Fruit fly (Drosophila melanogaster) whole organism, embryonic: ENCODE measurements around the gene cwo.
A peak's percentile ranks its signal among the peaks of the same experiment; 100 is the strongest.
"Not testable (repeated sequence)": the region's sequence is repeated elsewhere in the genome, so short reads cannot be mapped to it uniquely, and the experiment has no call there.

Experiments used
- BEAF-32 ChIP-seq: fragments of 200-800 bp; sonication (Bioruptor generic); optimal IDR thresholded peaks from 3 replicates; lab custom pipeline; 2017; ENCODE audit warnings: missing biosample characterization, missing genetic modification characterization, mild to moderate bottlenecking, moderate library complexity, missing genetic modification reagents
- Bdp1 ChIP-seq: fragments of 200-800 bp; sonication (Bioruptor generic); optimal IDR thresholded peaks from 3 replicates; lab custom pipeline; 2016; ENCODE audit warnings: missing biosample characterization, missing genetic modification characterization
- CG10147 ChIP-seq: fragments of 200-800 bp; sonication (Bioruptor generic); optimal IDR thresholded peaks from 2 replicates; lab custom pipeline; 2019; ENCODE audit warnings: missing biosample characterization, mild to moderate bottlenecking, missing genetic modification characterization, moderate library complexity
- CG12659 ChIP-seq: fragments of 200-800 bp; sonication (Bioruptor generic); optimal IDR thresholded peaks from 3 replicates; lab custom pipeline; 2017; ENCODE audit warnings: mild to moderate bottlenecking, missing biosample characterization, missing genetic modification reagents, missing genetic modification characterization
- CG12769 ChIP-seq: fragments of 200-800 bp; sonication (Bioruptor generic); optimal IDR thresholded peaks from 2 replicates; lab custom pipeline; 2019; ENCODE audit warnings: missing biosample characterization, mild to moderate bottlenecking, missing genetic modification characterization, moderate library complexity
- CG2875 ChIP-seq: fragments of 200-800 bp; sonication (Bioruptor generic); optimal IDR thresholded peaks from 2 replicates; lab custom pipeline; 2017; ENCODE audit warnings: missing biosample characterization, mild to moderate bottlenecking, missing genetic modification characterization, missing genetic modification reagents
- CG2889 ChIP-seq: fragments of 200-800 bp; sonication (Bioruptor generic); IDR thresholded peaks from 3 replicates; pipeline ENCODE4 v1.3.6; 2022; ENCODE audit warnings: missing biosample characterization, missing genetic modification characterization
- CG30403 ChIP-seq: fragments of 200-800 bp; sonication (Bioruptor generic); optimal IDR thresholded peaks from 3 replicates; lab custom pipeline; 2016; ENCODE audit warnings: missing biosample characterization, missing genetic modification characterization
- CG6765 ChIP-seq: fragments of 200-800 bp; sonication (Bioruptor generic); optimal IDR thresholded peaks from 3 replicates; lab custom pipeline; 2017; ENCODE audit warnings: missing biosample characterization, mild to moderate bottlenecking, missing genetic modification characterization
- CG7987 ChIP-seq: fragments of 200-800 bp; sonication (Bioruptor generic); optimal IDR thresholded peaks from 2 replicates; lab custom pipeline; 2018; ENCODE audit warnings: missing biosample characterization, mild to moderate bottlenecking, missing genetic modification characterization, moderate library complexity
- CG8290 ChIP-seq, 3 experiments: fragments of 200-800 bp; sonication (Bioruptor generic); optimal IDR thresholded peaks; 2 replicates each; lab custom pipeline; 2016 to 2019; ENCODE audit warnings: missing biosample characterization in 3 of 3, missing genetic modification characterization in 3 of 3, mild to moderate bottlenecking in 2 of 3, moderate library complexity in 1 of 3
- CG9797 ChIP-seq: fragments of 200-800 bp; sonication (Bioruptor generic); optimal IDR thresholded peaks from 3 replicates; lab custom pipeline; 2018; ENCODE audit warnings: missing biosample characterization, mild to moderate bottlenecking, missing genetic modification characterization
- Ets65A ChIP-seq: fragments of 200-800 bp; sonication (Bioruptor generic); peaks from one replicate; lab custom pipeline; 2016; ENCODE audit warnings: missing biosample characterization, missing genetic modification characterization
- Fer3 ChIP-seq: fragments of 200-800 bp; sonication (Bioruptor generic); optimal IDR thresholded peaks from 2 replicates; lab custom pipeline; 2018; ENCODE audit warnings: missing biosample characterization, mild to moderate bottlenecking, missing genetic modification characterization, moderate library complexity
- HHEX ChIP-seq: fragments of 200-800 bp; sonication (Bioruptor generic); optimal IDR thresholded peaks from 3 replicates; lab custom pipeline; 2017; ENCODE audit warnings: missing biosample characterization, mild to moderate bottlenecking, missing genetic modification characterization, missing genetic modification reagents
- MESR4 ChIP-seq: fragments of 200-800 bp; sonication (Bioruptor generic); optimal IDR thresholded peaks from 2 replicates; lab custom pipeline; 2018; ENCODE audit warnings: missing biosample characterization, mild to moderate bottlenecking, missing genetic modification characterization, moderate library complexity
- Med ChIP-seq: fragments of 200-800 bp; sonication (Bioruptor generic); peaks from one replicate; lab custom pipeline; 2016; ENCODE audit warnings: missing biosample characterization, missing genetic modification characterization, mild to moderate bottlenecking, inconsistent platforms, moderate library complexity
- Mes4 ChIP-seq: fragments of 200-800 bp; sonication (Bioruptor generic); optimal IDR thresholded peaks from 2 replicates; lab custom pipeline; 2016; ENCODE audit warnings: missing biosample characterization, missing genetic modification characterization
- Nf-YB ChIP-seq: fragments of 200-800 bp; sonication (Bioruptor generic); optimal IDR thresholded peaks from 3 replicates; lab custom pipeline; 2019; ENCODE audit warnings: missing biosample characterization, mild to moderate bottlenecking, missing genetic modification characterization, moderate library complexity
- Pdp1 ChIP-seq, 2 experiments: fragments of 200-800 bp; sonication (Bioruptor generic); optimal IDR thresholded peaks; 3 replicates each; lab custom pipeline; 2016; ENCODE audit warnings: missing biosample characterization in 2 of 2, missing genetic modification characterization in 2 of 2, mild to moderate bottlenecking in 1 of 2, moderate library complexity in 1 of 2
- Six4 ChIP-seq: fragments of 200-800 bp; sonication (Bioruptor generic); optimal IDR thresholded peaks from 2 replicates; lab custom pipeline; 2016; ENCODE audit warnings: missing biosample characterization, missing genetic modification characterization
- TFAM ChIP-seq: fragments of 200-800 bp; sonication (Bioruptor generic); optimal IDR thresholded peaks from 2 replicates; lab custom pipeline; 2017; ENCODE audit warnings: missing biosample characterization, missing genetic modification characterization, inconsistent platforms
- Trl ChIP-seq, 3 experiments: fragments of >200 bp in 2 of 3; fragments of 200-800 bp in 1 of 3; sonication (Bioruptor generic) in 1 of 3; optimal IDR thresholded peaks; 2 replicates in 1 of 3; 3 replicates in 2 of 3; lab custom pipeline; 2016 to 2017; ENCODE audit warnings: missing biosample characterization in 1 of 3, missing genetic modification characterization in 1 of 3
- cwo ChIP-seq: fragments of 200-800 bp; sonication (Bioruptor generic); optimal IDR thresholded peaks from 3 replicates; lab custom pipeline; 2017; ENCODE audit warnings: missing biosample characterization, missing genetic modification characterization, mild to moderate bottlenecking, moderate library complexity, missing genetic modification reagents
- emc ChIP-seq: fragments of 200-800 bp; sonication (Bioruptor generic); optimal IDR thresholded peaks from 2 replicates; lab custom pipeline; 2016; ENCODE audit warnings: missing biosample characterization, missing genetic modification characterization
- esg ChIP-seq: fragments of 200-800 bp; sonication (Bioruptor generic); conservative IDR thresholded peaks from 2 replicates; pipeline ENCODE4 v1.3.6; 2022; ENCODE audit warnings: missing biosample characterization, missing genetic modification characterization
- gem ChIP-seq: fragments of 200-800 bp; sonication (Bioruptor generic); optimal IDR thresholded peaks from 2 replicates; lab custom pipeline; 2019; ENCODE audit warnings: missing biosample characterization, mild to moderate bottlenecking, missing genetic modification characterization, moderate library complexity
- kah ChIP-seq: fragments of 200-800 bp; sonication (Bioruptor generic); optimal IDR thresholded peaks from 2 replicates; lab custom pipeline; 2018; ENCODE audit warnings: missing biosample characterization, mild to moderate bottlenecking, missing genetic modification characterization
- lab ChIP-seq: fragments of 200-800 bp; sonication (Bioruptor generic); optimal IDR thresholded peaks from 3 replicates; lab custom pipeline; 2017; ENCODE audit warnings: missing biosample characterization, missing genetic modification characterization, mild to moderate bottlenecking, moderate library complexity, missing genetic modification reagents
- nom ChIP-seq: fragments of 200-800 bp; sonication (Bioruptor generic); optimal IDR thresholded peaks from 2 replicates; lab custom pipeline; 2017; ENCODE audit warnings: missing biosample characterization, missing genetic modification characterization, mild to moderate bottlenecking, moderate library complexity, missing genetic modification reagents
- pb ChIP-seq: fragments of 200-800 bp; sonication (Bioruptor generic); optimal IDR thresholded peaks from 3 replicates; lab custom pipeline; 2016; ENCODE audit warnings: missing biosample characterization, missing genetic modification characterization
- peb ChIP-seq: fragments of 200-800 bp; sonication (Bioruptor generic); IDR thresholded peaks from 2 replicates; pipeline ENCODE4 v1.3.6; 2022; ENCODE audit warnings: missing biosample characterization, missing genetic modification characterization
- pho ChIP-seq: fragments of 200-800 bp; sonication (Bioruptor generic); optimal IDR thresholded peaks from 2 replicates; lab custom pipeline; 2016; ENCODE audit warnings: missing biosample characterization, missing genetic modification characterization
- phol ChIP-seq: fragments of 200-800 bp; sonication (Bioruptor generic); optimal IDR thresholded peaks from 3 replicates; lab custom pipeline; 2018; ENCODE audit warnings: missing biosample characterization, mild to moderate bottlenecking, missing genetic modification characterization, moderate library complexity
- salm ChIP-seq: fragments of 200-800 bp; sonication (Bioruptor generic); optimal IDR thresholded peaks from 2 replicates; lab custom pipeline; 2018; ENCODE audit warnings: missing biosample characterization, mild to moderate bottlenecking, missing genetic modification characterization
- scrt ChIP-seq: fragments of 200-800 bp; sonication (Bioruptor generic); optimal IDR thresholded peaks from 2 replicates; lab custom pipeline; 2018; ENCODE audit warnings: missing biosample characterization, mild to moderate bottlenecking, missing genetic modification characterization, moderate library complexity
- sd ChIP-seq: fragments of 200-800 bp; sonication (Bioruptor generic); optimal IDR thresholded peaks from 3 replicates; lab custom pipeline; 2018; ENCODE audit warnings: missing biosample characterization, mild to moderate bottlenecking, missing genetic modification characterization, moderate library complexity
- sens ChIP-seq: fragments of 200-800 bp; sonication (Bioruptor generic); peaks from one replicate; lab custom pipeline; 2016; ENCODE audit warnings: missing biosample characterization, missing genetic modification characterization
- unpg ChIP-seq: fragments of 200-800 bp; sonication (Bioruptor generic); optimal IDR thresholded peaks from 3 replicates; lab custom pipeline; 2018; ENCODE audit warnings: missing biosample characterization, mild to moderate bottlenecking, missing genetic modification characterization, moderate library complexity
- z ChIP-seq: fragments of 200-800 bp; sonication (Bioruptor generic); IDR thresholded peaks from 3 replicates; pipeline ENCODE4 v1.3.6; 2022; ENCODE audit warnings: missing biosample characterization, missing genetic modification characterization

Gene cwo

dm6 chr3R:10380025-10380424 lies 8.0 kb upstream of the cwo start (continued):
- peak; percentile 8 for TF ChIP-seq lab (GFP tag; lab: Kevin White, UChicago)
- peak; percentile 64 for TF ChIP-seq sens (GFP tag; lab: Kevin White, UChicago)
- TF ChIP-seq CG12659 (GFP tag; lab: Kevin White, UChicago), result peak; percentile 4
- no peak for TF ChIP-seq peb (GFP tag; lab: Robert Waterston, UW)
- no peak for TF ChIP-seq Mes4 (GFP tag; lab: Kevin White, UChicago)
- TF ChIP-seq z (GFP tag; lab: Robert Waterston, UW), result no peak
- no peak for TF ChIP-seq Fer3 (tag; lab: Kevin White, UChicago)
- TF ChIP-seq esg (GFP tag; lab: Robert Waterston, UW), result no peak
- peak; percentile 4 for TF ChIP-seq CG12769 (tag; lab: Kevin White, UChicago)
- peak; percentile 22 for TF ChIP-seq sd (tag; lab: Kevin White, UChicago)
- TF ChIP-seq CG2875 (GFP tag; lab: Kevin White, UChicago), result no peak
- no peak for TF ChIP-seq CG10147 (GFP tag; lab: Kevin White, UChicago)
- TF ChIP-seq pb (GFP tag; lab: Kevin White, UChicago), result no peak
- TF ChIP-seq HHEX (GFP tag; lab: Kevin White, UChicago), result peak; percentile 20
- no peak for TF ChIP-seq unpg (GFP tag; lab: Kevin White, UChicago)

- TF ChIP-seq cwo (peak; percentile 98), gem (tag; lab: Kevin White, UChicago) (peak; percentile 7)
Observed at dm6 chr3R:10380979-10381378, 7.1 kb upstream of the cwo start.

- peak; percentile 16 for TF ChIP-seq gem (tag; lab: Kevin White, UChicago)
- TF ChIP-seq cwo, result peak; percentile 100
- TF ChIP-seq, all 482 proteins: peak for 2; not testable (repeated sequence) for 480
Observed at dm6 chr3R:10384474-10384873, 3.6 kb upstream of the cwo start.

DNA sequence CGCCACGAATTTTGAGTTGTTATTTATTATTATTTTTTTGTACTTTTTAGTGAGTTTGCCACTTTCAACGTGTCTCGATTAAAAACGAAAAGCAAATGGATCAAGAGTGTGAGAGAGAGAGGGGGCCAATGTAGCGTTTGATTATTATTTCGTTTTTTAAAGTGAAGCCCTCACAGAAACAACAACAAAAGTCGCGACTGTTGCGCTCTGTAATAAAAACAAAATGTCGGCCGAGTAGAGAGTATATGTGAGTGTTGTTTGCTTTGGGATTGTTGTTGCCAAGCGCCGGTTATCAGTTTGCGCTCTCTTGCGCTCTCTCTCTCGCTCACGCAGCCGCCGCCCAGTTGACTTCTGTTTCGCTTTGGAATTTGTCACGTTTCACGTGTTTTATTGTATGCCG lies 1.1 kb upstream of the cwo start:
- peak; percentile 98 for TF ChIP-seq cwo
- TF ChIP-seq scrt (GFP tag; lab: Kevin White, UChicago), result peak; percentile 2
- peak; percentile 8 for TF ChIP-seq sd (tag; lab: Kevin White, UChicago)
- TF ChIP-seq Trl (optimal IDR thresholded peaks at IDR 0.05; lab: Kevin White, UChicago), result peak; percentile 8 to 54
- TF ChIP-seq Trl (GFP tag; optimal IDR thresholded peaks at IDR 0.05; lab: Kevin White, UChicago), result not testable (repeated sequence)
- peak; percentile 10 for TF ChIP-seq CG7987 (GFP tag; lab: Kevin White, UChicago)
- TF ChIP-seq, all 482 proteins: peak for 5; not testable (repeated sequence) for 477

dm6 chr3R:10389027-10389465 lies 988 bp downstream of the cwo start:
- TF ChIP-seq Nf-YB (GFP tag; lab: Kevin White, UChicago), result no peak
- peak in 1 of 2 experiments; percentile 29 for TF ChIP-seq Pdp1 (GFP tag; optimal IDR thresholded peaks at IDR 0.05; lab: Kevin White, UChicago)
- TF ChIP-seq Six4 (GFP tag; lab: Kevin White, UChicago), result no peak
- TF ChIP-seq kah (GFP tag; lab: Kevin White, UChicago), result peak; percentile 92
- no peak for TF ChIP-seq phol (tag; lab: Kevin White, UChicago)
- no peak for TF ChIP-seq TFAM (GFP tag; lab: Kevin White, UChicago)
- peak; percentile 58 for TF ChIP-seq Med (GFP tag; lab: Kevin White, UChicago)
- no peak for TF ChIP-seq CG6765
- TF ChIP-seq nom (GFP tag; lab: Kevin White, UChicago), result no peak
- TF ChIP-seq emc, result no peak
- peak; percentile 41 for TF ChIP-seq Ets65A (GFP tag; lab: Kevin White, UChicago)
- no peak for TF ChIP-seq MESR4 (GFP tag; lab: Kevin White, UChicago)
- no peak for TF ChIP-seq pho (GFP tag; lab: Kevin White, UChicago)
- no peak for TF ChIP-seq BEAF-32 (GFP tag; lab: Kevin White, UChicago)
- no peak for TF ChIP-seq CG9797 (GFP tag; lab: Kevin White, UChicago)
- TF ChIP-seq CG30403, result no peak
- no peak for TF ChIP-seq salm (tag; lab: Kevin White, UChicago)
- no peak for TF ChIP-seq Mes4 (GFP tag; lab: Kevin White, UChicago)
- TF ChIP-seq Bdp1, result no peak
- no peak for TF ChIP-seq CG2889 (GFP tag; lab: Robert Waterston, UW)
- no peak for TF ChIP-seq CG8290 (GFP tag; optimal IDR thresholded peaks at IDR 0.05; lab: Kevin White, UChicago)
- TF ChIP-seq CG8290 (tag; optimal IDR thresholded peaks at IDR 0.05; lab: Kevin White, UChicago), result no peak
- TF ChIP-seq, all 482 proteins: peak for 4
